Worm (Caenorhabditis elegans): ENCODE data around the gene hid-1.
A peak's percentile ranks its signal among the peaks of the same experiment; 100 is the strongest.

The hid-1 gene

DNA sequence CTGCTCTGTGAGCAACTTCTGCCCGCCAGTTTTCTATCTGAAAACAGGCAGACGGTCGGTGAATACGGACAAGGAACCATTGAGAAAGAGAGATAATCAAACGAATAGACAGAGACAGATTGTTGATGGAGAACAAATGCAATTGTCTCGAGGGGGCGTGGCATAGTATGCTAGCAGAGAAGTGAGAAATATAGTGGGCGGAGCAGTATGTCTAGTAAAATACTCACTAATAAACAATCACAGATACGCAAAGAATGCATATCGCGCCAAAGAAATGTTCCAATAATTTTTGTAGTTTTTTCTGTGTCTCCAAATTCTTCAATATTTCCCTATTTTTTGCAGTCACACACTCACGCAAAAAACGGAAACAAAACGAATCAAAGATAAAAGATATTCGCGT lies 43.5 kb downstream of the hid-1 start, which contains the start of gene tbc-12:
TSS of gene tbc-12 (minus strand) at position 101 of the 400 bp plus-strand sequence.
- TF ChIP-seq Y5F2A.4 (GFP tag; optimal IDR thresholded peaks at IDR 0.05): no peak
- TF ChIP-seq unc-62 (GFP tag; optimal IDR thresholded peaks at IDR 0.05 in 1 of 2): peak in 1 of 2 experiments; percentile 67
- TF ChIP-seq unc-62 (tag; optimal IDR thresholded peaks at IDR 0.05): no peak

DNA sequence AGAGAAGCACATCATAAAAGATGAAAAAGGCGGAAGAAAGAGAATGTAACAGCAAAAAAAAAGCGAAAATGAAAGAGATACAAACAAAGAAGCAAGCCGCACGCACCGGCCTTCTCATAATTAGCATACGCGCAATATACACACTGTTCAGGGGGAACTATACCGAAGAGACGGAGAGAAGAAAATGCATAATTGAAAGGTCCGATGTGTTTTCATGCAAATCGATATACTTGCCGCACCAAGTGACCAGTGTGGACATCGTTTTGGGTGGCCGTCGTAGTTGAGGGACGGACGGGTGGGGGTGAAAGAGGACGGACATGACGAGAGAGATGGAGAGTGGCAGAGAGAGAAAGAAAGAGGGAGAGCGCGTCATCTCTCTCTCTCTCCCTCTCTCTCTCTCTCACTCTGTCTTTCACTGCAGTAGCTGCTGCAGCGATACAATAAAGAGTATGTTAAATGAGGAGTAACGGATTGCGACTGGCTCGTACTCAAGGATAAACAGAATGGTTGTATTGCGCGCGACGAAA lies 47.5 kb downstream of the hid-1 start:
- peak; percentile 72 to 78 for TF ChIP-seq lsy-2 (tag; optimal IDR thresholded peaks at IDR 0.05)
- TF ChIP-seq egl-43 (GFP tag; IDR thresholded peaks at IDR 0.05): peak; percentile 76
- TF ChIP-seq mxl-3 (GFP tag; optimal IDR thresholded peaks at IDR 0.05): peak; percentile 51
- TF ChIP-seq dmd-8 (GFP tag; IDR thresholded peaks at IDR 0.05): no peak
- no peak for TF ChIP-seq nhr-237 (tag; optimal IDR thresholded peaks at IDR 0.05)
- TF ChIP-seq mdl-1 (tag; optimal IDR thresholded peaks at IDR 0.05): peak in 1 of 2 experiments; percentile 78
- no peak for TF ChIP-seq nhr-111 (GFP tag; optimal IDR thresholded peaks at IDR 0.05)
- TF ChIP-seq mes-2 (tag; optimal IDR thresholded peaks at IDR 0.05; ENCODE audit: poor library complexity, severe bottlenecking): peak; percentile 64
- TF ChIP-seq dmd-6 (GFP tag; IDR thresholded peaks at IDR 0.05): 0 out of 2 replicates have a peak, but pooled peaks have one; percentile 9
- TF ChIP-seq hif-1 (tag; optimal IDR thresholded peaks at IDR 0.05): peak in 1 of 2 experiments; percentile 93
- TF ChIP-seq ceh-32 (tag; optimal IDR thresholded peaks at IDR 0.05; ENCODE audit: poor library complexity): no peak
- TF ChIP-seq gei-8 (GFP tag; optimal IDR thresholded peaks at IDR 0.05): no peak
- peak; percentile 92 for TF ChIP-seq fkh-10 (GFP tag; optimal IDR thresholded peaks at IDR 0.05)
- TF ChIP-seq lim-7 (GFP tag; IDR thresholded peaks at IDR 0.05): 0 out of 2 replicates have a peak, but pooled peaks have one; percentile 31
- TF ChIP-seq nhr-77 (tag; optimal IDR thresholded peaks at IDR 0.05): no peak
- TF ChIP-seq ceh-28 (tag; optimal IDR thresholded peaks at IDR 0.05): peak; percentile 60
- TF ChIP-seq snpc-1.2 (GFP tag; IDR thresholded peaks at IDR 0.05): no peak
- peak; percentile 42 for TF ChIP-seq nhr-28 (tag; optimal IDR thresholded peaks at IDR 0.05)
- TF ChIP-seq mep-1 (tag; optimal IDR thresholded peaks at IDR 0.05): peak; percentile 81
- TF ChIP-seq mxl-2 (GFP tag; conservative IDR thresholded peaks at IDR 0.05): no peak
- TF ChIP-seq Y105C5A.15 (GFP tag; IDR thresholded peaks at IDR 0.05): no peak
- TF ChIP-seq ctbp-1 (GFP tag; IDR thresholded peaks at IDR 0.05): peak; percentile 75
- peak; percentile 75 for TF ChIP-seq hlh-11 (tag; optimal IDR thresholded peaks at IDR 0.05)
- TF ChIP-seq daf-16 (GFP tag; optimal IDR thresholded peaks at IDR 0.05): peak in 1 of 2 experiments; percentile 87
- no peak for TF ChIP-seq daf-16 (tag; optimal IDR thresholded peaks at IDR 0.05)
- TF ChIP-seq dve-1 (tag; optimal IDR thresholded peaks at IDR 0.05; ENCODE audit: insufficient read depth): peak; percentile 69
- TF ChIP-seq rbr-2 (tag; optimal IDR thresholded peaks at IDR 0.05): peak; percentile 85
- no peak for TF ChIP-seq unc-39 (tag; optimal IDR thresholded peaks at IDR 0.05)
- no peak for TF ChIP-seq T20F7.1 (GFP tag; optimal IDR thresholded peaks at IDR 0.05)
- TF ChIP-seq ceh-20 (GFP tag; IDR thresholded peaks at IDR 0.05): peak; percentile 62; the same call in 1 of the 2 replicates
- peak; percentile 79 for TF ChIP-seq nhr-25 (tag; optimal IDR thresholded peaks at IDR 0.05; ENCODE audit: borderline replicate concordance, insufficient read depth)
- no peak; the same call in 1 of the 2 replicates for TF ChIP-seq pha-4 (GFP tag; IDR thresholded peaks at IDR 0.05)
- peak; percentile 87 for TF ChIP-seq pha-4 (tag; optimal IDR thresholded peaks at IDR 0.05)
- no peak for TF ChIP-seq F10B5.3 (tag; optimal IDR thresholded peaks at IDR 0.05)
- peak; percentile 1 for TF ChIP-seq spr-1 (tag; optimal IDR thresholded peaks at IDR 0.05)
- TF ChIP-seq saeg-2 (GFP tag; IDR thresholded peaks at IDR 0.05): no peak
- peak; percentile 76 for TF ChIP-seq zag-1 (tag; optimal IDR thresholded peaks at IDR 0.05)
- peak; percentile 59 for TF ChIP-seq hlh-30 (tag; optimal IDR thresholded peaks at IDR 0.05; ENCODE audit: insufficient read depth)
- TF ChIP-seq ama-1 (optimal IDR thresholded peaks at IDR 0.05): no peak
- TF ChIP-seq set-16 (GFP tag; IDR thresholded peaks at IDR 0.05): peak; percentile 83
- 0 out of 2 replicates have a peak, but pooled peaks have one; percentile 36 for TF ChIP-seq madf-9 (GFP tag; conservative IDR thresholded peaks at IDR 0.05)
- TF ChIP-seq unc-62 (GFP tag; optimal IDR thresholded peaks at IDR 0.05 in 1 of 2): peak in 1 of 2 experiments; percentile 99
- no peak for TF ChIP-seq unc-62 (tag; optimal IDR thresholded peaks at IDR 0.05)
- TF ChIP-seq nhr-11 (tag; optimal IDR thresholded peaks at IDR 0.05): peak; percentile 91
- TF ChIP-seq F37D6.2 (tag; optimal IDR thresholded peaks at IDR 0.05): peak; percentile 43
- TF ChIP-seq nhr-6 (tag; optimal IDR thresholded peaks at IDR 0.05): peak; percentile 45
- TF ChIP-seq spr-3 (GFP tag; optimal IDR thresholded peaks at IDR 0.05): no peak
